Worm (Caenorhabditis elegans): ENCODE data around the gene ntl-3.

DNA sequence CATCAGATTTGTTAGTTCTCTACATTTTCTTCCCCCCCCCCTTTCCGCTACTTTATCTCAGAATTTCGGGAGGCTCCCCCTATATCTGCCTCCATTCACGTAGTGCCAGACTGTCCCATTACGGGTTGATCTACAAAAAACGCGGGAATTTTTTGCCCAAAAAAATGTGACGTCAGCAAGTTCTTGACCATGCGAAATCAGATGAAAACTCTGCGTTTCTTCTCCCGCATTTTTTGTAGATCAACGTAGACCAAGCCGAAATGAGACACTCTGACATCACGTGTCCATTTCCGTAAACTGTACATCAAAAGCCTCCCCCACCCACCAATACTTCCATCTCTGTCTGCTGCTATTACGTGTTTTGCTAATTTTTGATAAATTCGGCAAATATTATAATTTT, 21.7 kb downstream of the ntl-3 start:
- TF ChIP-seq fkh-10 (GFP tag; optimal IDR thresholded peaks at IDR 0.05) (no peak), zfp-2 (tag; optimal IDR thresholded peaks at IDR 0.05) (no peak), ama-1 (optimal IDR thresholded peaks at IDR 0.05) (no peak), unc-39 (tag; optimal IDR thresholded peaks at IDR 0.05) (no peak)
